Worm (Caenorhabditis elegans) whole organism, young adult: ENCODE measurements around the gene Y51H7BR.8.

ENCODE experiments used
- ama-1 ChIP-seq, 3 experiments: fragments of 150-350 bp in 1 of 3; sonication (generic microtip) in 2 of 3; optimal IDR thresholded peaks; 2 replicates each; lab custom pipeline; 2014 to 2018; ENCODE audit warnings: missing biosample characterization in 2 of 3, missing genetic modification characterization in 2 of 3, missing genetic modification reagents in 2 of 3
- aptf-2 ChIP-seq: fragments of 200-800 bp; sonication (Bioruptor generic); conservative IDR thresholded peaks from 2 replicates; pipeline ENCODE4 v1.3.6; 2022; ENCODE audit warnings: missing genetic modification reagents, missing genetic modification characterization, missing compliant biosample characterization
- attf-5 ChIP-seq: fragments of 200-800 bp; sonication (Bioruptor generic); optimal IDR thresholded peaks from 2 replicates; lab custom pipeline; 2018; ENCODE audit warnings: mild to moderate bottlenecking, missing genetic modification characterization, missing compliant biosample characterization
- dpff-1 ChIP-seq: sonication (generic microtip); optimal IDR thresholded peaks from 2 replicates; lab custom pipeline; 2017; ENCODE audit warnings: mild to moderate bottlenecking, missing genetic modification characterization, missing compliant biosample characterization
- him-1 ChIP-seq: sonication (generic microtip); optimal IDR thresholded peaks from 2 replicates; lab custom pipeline; 2016; ENCODE audit warnings: missing genotype, missing genetic modification reagents, missing genetic modification characterization, missing compliant biosample characterization
- hlh-12 ChIP-seq: sonication (generic microtip); optimal IDR thresholded peaks from 2 replicates; lab custom pipeline; 2016; ENCODE audit warnings: missing genetic modification characterization, missing compliant biosample characterization
- lin-54 ChIP-seq: fragments of 200-800 bp; sonication (Bioruptor generic); optimal IDR thresholded peaks from 2 replicates; lab custom pipeline; 2018; ENCODE audit warnings: mild to moderate bottlenecking, missing genetic modification characterization, missing compliant biosample characterization
- madf-6 ChIP-seq: fragments of 200-800 bp; sonication (Bioruptor generic); IDR thresholded peaks from 2 replicates; pipeline ENCODE4 v1.3.6; 2022; ENCODE audit warnings: missing genetic modification reagents, missing genetic modification characterization, missing compliant biosample characterization
- snpc-4 ChIP-seq, 5 experiments: fragments of 150-350 bp in 1 of 5; sonication (generic microtip) in 4 of 5; optimal IDR thresholded peaks; 2 replicates each; lab custom pipeline; 2014 to 2018; ENCODE audit warnings: missing genetic modification characterization in 5 of 5, missing biosample characterization in 3 of 5, antibody characterized with exemption in 2 of 5, mild to moderate bottlenecking in 2 of 5, missing compliant biosample characterization in 2 of 5, missing genotype in 2 of 5, moderate library complexity in 2 of 5, missing genetic modification reagents in 1 of 5
- unc-130 ChIP-seq: sonication (generic microtip); optimal IDR thresholded peaks from 2 replicates; lab custom pipeline; 2016; ENCODE audit warnings: missing genetic modification reagents, missing genetic modification characterization, missing compliant biosample characterization
- xnd-1 ChIP-seq: sonication (generic microtip); optimal IDR thresholded peaks from 2 replicates; lab custom pipeline; 2016; ENCODE audit warnings: missing genotype, missing genetic modification reagents, missing genetic modification characterization, missing compliant biosample characterization

- no peak for TF ChIP-seq xnd-1 (tag; lab: Kevin White, UChicago)
- TF ChIP-seq madf-6 (GFP tag; lab: Robert Waterston, UW), result no peak
- no peak for TF ChIP-seq dpff-1
- no peak for TF ChIP-seq ama-1 (optimal IDR thresholded peaks at IDR 0.05; lab: Kevin White, UChicago)
- no peak for TF ChIP-seq ama-1 (GFP tag; optimal IDR thresholded peaks at IDR 0.05; lab: Kevin White, UChicago)
- no peak for TF ChIP-seq aptf-2 (GFP tag; lab: Robert Waterston, UW)
- TF ChIP-seq snpc-4 (GFP tag; optimal IDR thresholded peaks at IDR 0.05; lab: Kevin White, UChicago), result no peak
- no peak for TF ChIP-seq snpc-4 (tag; optimal IDR thresholded peaks at IDR 0.05; lab: Kevin White, UChicago)
- no peak for TF ChIP-seq hlh-12 (tag; lab: Kevin White, UChicago)
- no peak for TF ChIP-seq unc-130 (GFP tag; lab: Kevin White, UChicago)
- no peak for TF ChIP-seq him-1 (tag; lab: Kevin White, UChicago)
- TF ChIP-seq attf-5 (GFP tag; lab: Kevin White, UChicago), result no peak
- TF ChIP-seq lin-54 (GFP tag; lab: Kevin White, UChicago), result no peak
Observed at ce11 chrII:1521956-1522355, 2.9 kb downstream of the Y51H7BR.8 start.
